Worm (Caenorhabditis elegans): ENCODE measurements around the gene scav-4.

DNA sequence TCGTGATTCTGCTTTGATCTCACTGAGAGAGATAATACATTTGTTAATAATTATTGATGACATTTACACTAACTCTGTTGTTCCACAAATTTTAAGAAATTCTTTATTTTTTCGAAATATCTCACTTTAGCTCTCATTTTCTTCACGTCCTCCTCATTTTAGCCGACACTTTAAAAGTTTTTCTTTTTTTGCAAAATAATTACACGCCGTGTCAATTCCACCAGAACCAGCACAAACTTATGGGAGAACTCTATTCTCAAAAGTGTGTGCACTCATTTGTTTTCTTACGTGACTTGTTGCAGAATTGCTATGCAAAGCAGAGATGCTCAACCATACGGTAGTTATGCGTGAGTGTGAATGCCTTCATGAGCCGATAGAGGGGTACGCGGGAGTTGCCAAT is 16.4 kb upstream of the scav-4 start, which contains the start of gene frpr-2:
- no peak for TF ChIP-seq mdl-1 (tag; optimal IDR thresholded peaks at IDR 0.05)
- TF ChIP-seq nhr-11 (tag; optimal IDR thresholded peaks at IDR 0.05), result no peak
- TF ChIP-seq elt-3 (tag; optimal IDR thresholded peaks at IDR 0.05), result no peak
- no peak for TF ChIP-seq snpc-4 (tag; optimal IDR thresholded peaks at IDR 0.05)
- TF ChIP-seq ztf-1 (GFP tag; conservative IDR thresholded peaks at IDR 0.05), result no peak
- no peak for TF ChIP-seq nhr-77 (tag; optimal IDR thresholded peaks at IDR 0.05)
- TF ChIP-seq nhr-10 (tag; optimal IDR thresholded peaks at IDR 0.05), result no peak
- TF ChIP-seq ZK546.5 (tag; optimal IDR thresholded peaks at IDR 0.05), result no peak
- no peak for TF ChIP-seq ceh-82 (tag; optimal IDR thresholded peaks at IDR 0.05)
- TF ChIP-seq sma-3 (GFP tag; optimal IDR thresholded peaks at IDR 0.05), result no peak
- no peak for TF ChIP-seq nhr-237 (tag; optimal IDR thresholded peaks at IDR 0.05)
- TF ChIP-seq F13H6.1 (tag; optimal IDR thresholded peaks at IDR 0.05), result no peak
- TF ChIP-seq lin-39 (tag; optimal IDR thresholded peaks at IDR 0.05), result no peak
- no peak for TF ChIP-seq lin-13 (GFP tag; optimal IDR thresholded peaks at IDR 0.05)

Measured in whole organism, L2 larva.